Worm (Caenorhabditis elegans) whole organism, late embryonic: ENCODE measurements around the gene aakg-1.

Source experiments
- eyg-1 ChIP-seq: sonication (generic microtip); optimal IDR thresholded peaks from 2 replicates; lab custom pipeline; 2016; ENCODE audit warnings: missing genotype, missing genetic modification characterization, missing compliant biosample characterization
- zip-5 ChIP-seq: sonication (generic microtip); optimal IDR thresholded peaks from 2 replicates; lab custom pipeline; 2016; ENCODE audit warnings: missing genetic modification characterization, missing compliant biosample characterization

ce11 chrIII:12556104-12556503, 19.1 kb downstream of the aakg-1 start:
- TF ChIP-seq eyg-1 (tag; lab: Kevin White, UChicago) (no peak), zip-5 (tag; lab: Kevin White, UChicago) (no peak)
